Worm (Caenorhabditis elegans) whole organism, L4 larva: ENCODE results near the gene lgmn-1.

Experiments
- F26F4.8 ChIP-seq: fragments of 200-800 bp; sonication (Bioruptor generic); conservative IDR thresholded peaks from 2 replicates; pipeline ENCODE4 v1.3.6; 2022; ENCODE audit warnings: missing genetic modification characterization, missing compliant biosample characterization
- F49E8.2 ChIP-seq: sonication (generic microtip); optimal IDR thresholded peaks from 2 replicates; lab custom pipeline; 2016; ENCODE audit warnings: missing compliant biosample characterization, mild to moderate bottlenecking, missing genetic modification characterization, borderline replicate concordance
- R02D3.7 ChIP-seq: fragments of 150-350 bp; sonication (generic microtip); optimal IDR thresholded peaks from 3 replicates; lab custom pipeline; 2014; ENCODE audit warnings: missing biosample characterization, missing genetic modification characterization
- T20F7.1 ChIP-seq: fragments of 200-800 bp; sonication (Bioruptor generic); optimal IDR thresholded peaks from 2 replicates; lab custom pipeline; 2018; ENCODE audit warnings: mild to moderate bottlenecking, missing genetic modification characterization, missing compliant biosample characterization
- Y75B8A.6 ChIP-seq: fragments of 200-800 bp; sonication (Bioruptor generic); IDR thresholded peaks from 2 replicates; pipeline ENCODE4 v1.3.6; 2022; ENCODE audit warnings: missing genetic modification reagents, missing genetic modification characterization, missing compliant biosample characterization
- aly-2 ChIP-seq: sonication (generic microtip); optimal IDR thresholded peaks from 2 replicates; lab custom pipeline; 2018; ENCODE audit warnings: missing biosample characterization, missing genetic modification characterization
- ama-1 ChIP-seq: fragments of 150-350 bp; optimal IDR thresholded peaks from 2 replicates; lab custom pipeline; 2014; ENCODE audit warnings: inconsistent platforms, mixed read lengths
- ceh-20 ChIP-seq: fragments of 200-800 bp; sonication (Bioruptor generic); IDR thresholded peaks from 2 replicates; pipeline ENCODE4 v1.3.6; 2022; ENCODE audit warnings: missing genetic modification reagents, missing genetic modification characterization, missing compliant biosample characterization
- ceh-28 ChIP-seq: fragments of 150-350 bp; optimal IDR thresholded peaks from 2 replicates; lab custom pipeline; 2014; ENCODE audit warnings: missing biosample characterization, missing genetic modification reagents, missing genetic modification characterization
- ceh-44 ChIP-seq: fragments of 200-800 bp; sonication (Bioruptor generic); IDR thresholded peaks from 2 replicates; pipeline ENCODE4 v1.3.6; 2022; ENCODE audit warnings: missing genetic modification reagents, missing genetic modification characterization, missing compliant biosample characterization
- ceh-62 ChIP-seq: sonication (generic microtip); optimal IDR thresholded peaks from 2 replicates; lab custom pipeline; 2017; ENCODE audit warnings: missing biosample characterization, missing genetic modification characterization
- daf-12 ChIP-seq: fragments of 150-350 bp; optimal IDR thresholded peaks from 2 replicates; lab custom pipeline; 2014; ENCODE audit warnings: missing biosample characterization, missing genetic modification reagents, missing genetic modification characterization
- daf-16 ChIP-seq, 3 experiments: sonication (generic microtip); optimal IDR thresholded peaks; 2 replicates each; lab custom pipeline; 2016 to 2017; ENCODE audit warnings: missing genetic modification characterization in 3 of 3, missing genetic modification reagents in 3 of 3, mild to moderate bottlenecking in 2 of 3, missing compliant biosample characterization in 2 of 3, missing biosample characterization in 1 of 3, moderate library complexity in 1 of 3
- daf-19 ChIP-seq: fragments of 200-800 bp; sonication (Bioruptor generic); conservative IDR thresholded peaks from 2 replicates; pipeline ENCODE4 v1.3.6; 2022; ENCODE audit warnings: missing genetic modification characterization, missing compliant biosample characterization
- dmd-6 ChIP-seq: fragments of 200-800 bp; sonication (Bioruptor generic); IDR thresholded peaks from 2 replicates; pipeline ENCODE4 v1.3.6; 2022; ENCODE audit warnings: missing genetic modification reagents, missing genetic modification characterization, missing compliant biosample characterization
- dpl-1 ChIP-seq: fragments of 150-350 bp; optimal IDR thresholded peaks from 2 replicates; lab custom pipeline; 2014; ENCODE audit warnings: missing biosample characterization, missing genetic modification reagents, missing genetic modification characterization
- dve-1 ChIP-seq: sonication (generic microtip); optimal IDR thresholded peaks from 2 replicates; lab custom pipeline; 2017; ENCODE audit warnings: antibody characterized with exemption, mild to moderate bottlenecking, missing genetic modification characterization, missing compliant biosample characterization; ENCODE audit not compliant: insufficient read depth
- fkh-10 ChIP-seq: fragments of 150-350 bp; optimal IDR thresholded peaks from 2 replicates; lab custom pipeline; 2014; ENCODE audit warnings: missing biosample characterization, missing genetic modification reagents, missing genetic modification characterization
- hif-1 ChIP-seq, 2 experiments: sonication (generic microtip); optimal IDR thresholded peaks; 2 replicates each; lab custom pipeline; 2016 to 2017; ENCODE audit warnings: missing compliant biosample characterization in 2 of 2, missing genetic modification characterization in 2 of 2, missing genetic modification reagents in 2 of 2, missing genotype in 2 of 2, mild to moderate bottlenecking in 1 of 2
- hlh-11 ChIP-seq: fragments of 200-800 bp; sonication (Bioruptor generic); optimal IDR thresholded peaks from 2 replicates; lab custom pipeline; 2018; ENCODE audit warnings: mild to moderate bottlenecking, missing genetic modification characterization, missing compliant biosample characterization
- hlh-30 ChIP-seq: sonication (generic microtip); optimal IDR thresholded peaks from 2 replicates; lab custom pipeline; 2017; ENCODE audit warnings: antibody characterized with exemption, mild to moderate bottlenecking, missing genetic modification characterization, missing compliant biosample characterization; ENCODE audit not compliant: insufficient read depth
- hmg-1.1 ChIP-seq: fragments of 200-800 bp; sonication (Bioruptor generic); IDR thresholded peaks from 2 replicates; pipeline ENCODE4 v1.3.6; 2022; ENCODE audit warnings: missing genetic modification reagents, missing genetic modification characterization, missing compliant biosample characterization
- lin-1 ChIP-seq: fragments of 200-800 bp; sonication (Bioruptor generic); IDR thresholded peaks from 2 replicates; pipeline ENCODE4 v1.3.6; 2022; ENCODE audit warnings: missing genetic modification reagents, missing genetic modification characterization, missing compliant biosample characterization
- lin-15B ChIP-seq: fragments of 150-350 bp; sonication (generic microtip); optimal IDR thresholded peaks from 3 replicates; lab custom pipeline; 2014; ENCODE audit warnings: missing biosample characterization, missing genetic modification characterization
- lin-29 ChIP-seq: fragments of 200-800 bp; sonication (Bioruptor generic); IDR thresholded peaks from 2 replicates; pipeline ENCODE4 v1.3.6; 2022; ENCODE audit warnings: missing genetic modification reagents, missing genetic modification characterization, missing compliant biosample characterization
- lsy-2 ChIP-seq, 2 experiments: fragments of 150-350 bp in 1 of 2; sonication (generic microtip) in 1 of 2; optimal IDR thresholded peaks; 2 replicates each; lab custom pipeline; 2014 to 2017; ENCODE audit warnings: missing biosample characterization in 2 of 2, missing genetic modification characterization in 2 of 2
- madf-5 ChIP-seq, 2 experiments: fragments of 200-800 bp; sonication (Bioruptor generic); IDR thresholded peaks; 2 replicates each; pipeline ENCODE4 v1.3.6; 2022; ENCODE audit warnings: missing compliant biosample characterization in 2 of 2, missing genetic modification characterization in 2 of 2
- madf-9 ChIP-seq: fragments of 200-800 bp; sonication (Bioruptor generic); conservative IDR thresholded peaks from 2 replicates; pipeline ENCODE4 v1.3.6; 2022; ENCODE audit warnings: missing genetic modification reagents, missing genetic modification characterization, missing compliant biosample characterization
- mep-1 ChIP-seq: fragments of 150-350 bp; sonication (generic microtip); optimal IDR thresholded peaks from 3 replicates; lab custom pipeline; 2014; ENCODE audit warnings: missing biosample characterization, missing genetic modification characterization
- mxl-3 ChIP-seq: fragments of 200-800 bp; sonication (Bioruptor generic); optimal IDR thresholded peaks from 2 replicates; lab custom pipeline; 2018; ENCODE audit warnings: mild to moderate bottlenecking, missing genetic modification characterization, missing compliant biosample characterization
- nhr-10 ChIP-seq: fragments of 150-350 bp; optimal IDR thresholded peaks from 2 replicates; lab custom pipeline; 2014; ENCODE audit warnings: missing biosample characterization, missing genetic modification characterization
- nhr-102 ChIP-seq: sonication (generic microtip); optimal IDR thresholded peaks from 2 replicates; lab custom pipeline; 2016; ENCODE audit warnings: mild to moderate bottlenecking, missing genetic modification characterization, moderate library complexity, missing compliant biosample characterization
- nhr-25 ChIP-seq: sonication (generic microtip); optimal IDR thresholded peaks from 2 replicates; lab custom pipeline; 2017; ENCODE audit warnings: missing genetic modification characterization, mild to moderate bottlenecking, missing compliant biosample characterization, antibody characterized with exemption, moderate library complexity, borderline replicate concordance; ENCODE audit not compliant: insufficient read depth
- nhr-28 ChIP-seq: fragments of 150-350 bp; optimal IDR thresholded peaks from 2 replicates; lab custom pipeline; 2014; ENCODE audit warnings: missing biosample characterization, missing genetic modification characterization
- nhr-48 ChIP-seq: sonication (generic microtip); optimal IDR thresholded peaks from 2 replicates; lab custom pipeline; 2016; ENCODE audit warnings: mild to moderate bottlenecking, missing genetic modification characterization, missing compliant biosample characterization
- nhr-77 ChIP-seq: fragments of 150-350 bp; optimal IDR thresholded peaks from 2 replicates; lab custom pipeline; 2014; ENCODE audit warnings: missing biosample characterization, missing genetic modification characterization
- pha-4 ChIP-seq, 2 experiments: fragments of 150-350 bp in 1 of 2; fragments of 200-800 bp in 1 of 2; sonication (Bioruptor generic) in 1 of 2; IDR thresholded peaks in 1 of 2; optimal IDR thresholded peaks in 1 of 2; 2 replicates each; pipeline versions ENCODE4 v1.3.6 to Lab custom; 2014 to 2022; ENCODE audit warnings: missing genetic modification characterization in 2 of 2, missing genetic modification reagents in 2 of 2, missing biosample characterization in 1 of 2, missing compliant biosample characterization in 1 of 2
- php-3 ChIP-seq: fragments of 200-800 bp; sonication (Bioruptor generic); IDR thresholded peaks from 2 replicates; pipeline ENCODE4 v1.3.6; 2022; ENCODE audit warnings: missing genetic modification reagents, missing genetic modification characterization, missing compliant biosample characterization
- pqm-1 ChIP-seq: sonication (generic microtip); optimal IDR thresholded peaks from 2 replicates; lab custom pipeline; 2017; ENCODE audit warnings: missing biosample characterization, missing genetic modification characterization
- saeg-2 ChIP-seq: fragments of 200-800 bp; sonication (Bioruptor generic); IDR thresholded peaks from 2 replicates; pipeline ENCODE4 v1.3.6; 2022; ENCODE audit warnings: missing genetic modification reagents, missing genetic modification characterization, missing compliant biosample characterization
- sdz-12 ChIP-seq: fragments of 200-800 bp; sonication (Bioruptor generic); optimal IDR thresholded peaks from 2 replicates; lab custom pipeline; 2018; ENCODE audit warnings: mild to moderate bottlenecking, missing genetic modification characterization, missing compliant biosample characterization
- skn-1 ChIP-seq: fragments of 150-350 bp; optimal IDR thresholded peaks from 2 replicates; lab custom pipeline; 2014; ENCODE audit warnings: missing biosample characterization, missing genetic modification characterization
- tag-97 ChIP-seq: fragments of 200-800 bp; sonication (Bioruptor generic); IDR thresholded peaks from 2 replicates; pipeline ENCODE4 v1.3.6; 2022; ENCODE audit warnings: missing genetic modification characterization, missing compliant biosample characterization
- unc-62 ChIP-seq, 3 experiments: fragments of 150-350 bp in 1 of 3; sonication (generic microtip); optimal IDR thresholded peaks in 2 of 3; peaks in 1 of 3; 1 replicate in 1 of 3; 2 replicates in 2 of 3; lab custom pipeline; 2014 to 2017; ENCODE audit warnings: missing biosample characterization in 3 of 3, missing genetic modification characterization in 3 of 3, missing genetic modification reagents in 3 of 3, missing genotype in 1 of 3
- vab-7 ChIP-seq: fragments of 200-800 bp; sonication (Bioruptor generic); IDR thresholded peaks from 2 replicates; pipeline ENCODE4 v1.3.6; 2022; ENCODE audit warnings: missing genetic modification reagents, missing genetic modification characterization, missing compliant biosample characterization
- zfp-2 ChIP-seq: sonication (generic microtip); optimal IDR thresholded peaks from 2 replicates; lab custom pipeline; 2016; ENCODE audit warnings: mild to moderate bottlenecking, missing genetic modification characterization, missing compliant biosample characterization
- zip-2 ChIP-seq: fragments of 150-350 bp; optimal IDR thresholded peaks from 2 replicates; lab custom pipeline; 2014; ENCODE audit warnings: missing biosample characterization, missing genetic modification characterization

The lgmn-1 gene

ce11 chrV:12512773-12513172 is at the start of gene lgmn-1, which contains the start of gene T28H10.2:
Gene lgmn-1 (plus strand): TSS chrV:12513056.
Gene T28H10.2 (minus strand): TSS chrV:12512949.
- TF ChIP-seq nhr-28 (tag; lab: Kevin White, UChicago) = peak; percentile 91
- no peak for TF ChIP-seq hmg-1.1 (GFP tag; lab: Robert Waterston, UW)
- peak; percentile 78 for TF ChIP-seq dmd-6
- peak; percentile 94 for TF ChIP-seq pqm-1
- TF ChIP-seq ceh-44 (GFP tag; lab: Robert Waterston, UW) = no peak
- peak; percentile 21 for TF ChIP-seq mep-1
- TF ChIP-seq nhr-77 (tag; lab: Kevin White, UChicago) = peak; percentile 69
- TF ChIP-seq zfp-2 (tag; lab: Kevin White, UChicago) = no peak
- TF ChIP-seq F26F4.8 (GFP tag; lab: Robert Waterston, UW) = no peak
- no peak for TF ChIP-seq daf-12 (tag; lab: Kevin White, UChicago)
- TF ChIP-seq ceh-62 (tag; lab: Kevin White, UChicago) = no peak
- TF ChIP-seq T20F7.1 (GFP tag; lab: Kevin White, UChicago) = peak; percentile 50
- TF ChIP-seq unc-62 (GFP tag; optimal IDR thresholded peaks at IDR 0.05 in 1 of 2; lab: Kevin White, UChicago) = no peak
- no peak for TF ChIP-seq unc-62 (tag; optimal IDR thresholded peaks at IDR 0.05; lab: Kevin White, UChicago)
- no peak for TF ChIP-seq vab-7 (GFP tag; lab: Robert Waterston, UW)
- 0 out of 2 replicates have a peak, but pooled peaks have one; percentile 28 for TF ChIP-seq php-3 (GFP tag; lab: Robert Waterston, UW)
- peak; percentile 11 for TF ChIP-seq nhr-102 (tag; lab: Kevin White, UChicago)
- TF ChIP-seq hlh-30 (tag; lab: Kevin White, UChicago) = peak; percentile 84
- no peak for TF ChIP-seq lin-15B (tag; lab: Kevin White, UChicago)
- TF ChIP-seq nhr-48 (tag; lab: Kevin White, UChicago) = peak; percentile 17
- TF ChIP-seq lin-29 = no peak
- no peak for TF ChIP-seq Y75B8A.6 (GFP tag; lab: Robert Waterston, UW)
- no peak for TF ChIP-seq mxl-3 (GFP tag; lab: Kevin White, UChicago)
- TF ChIP-seq skn-1 (tag; lab: Kevin White, UChicago) = no peak
- TF ChIP-seq madf-9 (GFP tag; lab: Robert Waterston, UW) = no peak
- TF ChIP-seq dpl-1 (GFP tag; lab: Kevin White, UChicago) = no peak
- TF ChIP-seq daf-16 (GFP tag; optimal IDR thresholded peaks at IDR 0.05; lab: Kevin White, UChicago) = peak in 1 of 2 experiments; percentile 31
- TF ChIP-seq daf-16 (tag; optimal IDR thresholded peaks at IDR 0.05; lab: Kevin White, UChicago) = peak; percentile 91
- peak in 1 of 2 experiments; percentile 20 for TF ChIP-seq lsy-2 (tag; optimal IDR thresholded peaks at IDR 0.05; lab: Kevin White, UChicago)
- TF ChIP-seq hlh-11 (tag; lab: Kevin White, UChicago) = peak; percentile 84
- TF ChIP-seq dve-1 (tag; lab: Kevin White, UChicago) = peak; percentile 77
- TF ChIP-seq R02D3.7 (tag; lab: Kevin White, UChicago) = no peak
- TF ChIP-seq, all 104 proteins: peak for 14

DNA sequence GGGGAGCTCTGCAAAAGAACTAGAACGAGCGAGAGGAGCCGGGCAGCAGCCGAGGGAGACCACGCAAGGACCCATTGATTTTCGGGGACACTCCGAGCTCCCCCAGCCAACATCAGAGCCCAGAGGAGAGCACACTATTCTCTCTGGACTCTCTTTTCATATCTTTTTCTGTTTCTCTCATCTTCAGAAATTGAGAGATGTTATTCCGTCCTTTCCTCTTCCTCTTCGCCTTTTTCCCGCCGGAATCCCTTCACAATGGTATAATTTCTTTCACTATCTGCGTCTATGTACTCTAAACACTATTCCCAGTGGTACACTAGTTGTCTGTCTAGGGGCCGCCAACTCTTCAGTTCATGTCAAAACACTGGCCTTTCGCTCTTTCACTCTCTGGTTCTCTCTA is 47.5 kb upstream of the lgmn-1 start:
- peak; percentile 34 for TF ChIP-seq T20F7.1 (GFP tag; lab: Kevin White, UChicago)
- TF ChIP-seq saeg-2 (GFP tag; lab: Robert Waterston, UW) = 0 out of 2 replicates have a peak, but pooled peaks have one; percentile 27
- no peak for TF ChIP-seq ama-1 (lab: Kevin White, UChicago)
- no peak for TF ChIP-seq sdz-12 (GFP tag; lab: Kevin White, UChicago)
- no peak for TF ChIP-seq ceh-44 (GFP tag; lab: Robert Waterston, UW)
- no peak for TF ChIP-seq nhr-25
- TF ChIP-seq hif-1 (tag; optimal IDR thresholded peaks at IDR 0.05; lab: Kevin White, UChicago) = peak in 1 of 2 experiments; percentile 61
- no peak for TF ChIP-seq madf-5 (GFP tag; IDR thresholded peaks at IDR 0.05; lab: Robert Waterston, UW)
- TF ChIP-seq ceh-28 (tag; lab: Kevin White, UChicago) = peak; percentile 31
- TF ChIP-seq nhr-10 (tag; lab: Kevin White, UChicago) = no peak
- TF ChIP-seq hmg-1.1 (GFP tag; lab: Robert Waterston, UW) = peak; percentile 85
- TF ChIP-seq zip-2 = no peak
- no peak for TF ChIP-seq F49E8.2
- TF ChIP-seq pha-4 (GFP tag; IDR thresholded peaks at IDR 0.05; lab: Robert Waterston, UW) = peak; percentile 36; the same call in 1 of the 2 replicates
- no peak for TF ChIP-seq pha-4 (tag; optimal IDR thresholded peaks at IDR 0.05; lab: Kevin White, UChicago)
- peak in 1 of 2 experiments; percentile 83 for TF ChIP-seq daf-16 (GFP tag; optimal IDR thresholded peaks at IDR 0.05; lab: Kevin White, UChicago)
- no peak for TF ChIP-seq daf-16 (tag; optimal IDR thresholded peaks at IDR 0.05; lab: Kevin White, UChicago)
- TF ChIP-seq daf-19 = no peak
- TF ChIP-seq tag-97 (GFP tag; lab: Robert Waterston, UW) = no peak
- TF ChIP-seq ceh-20 (GFP tag; lab: Robert Waterston, UW) = peak; percentile 85
- no peak for TF ChIP-seq php-3 (GFP tag; lab: Robert Waterston, UW)
- TF ChIP-seq lin-1 (GFP tag; lab: Robert Waterston, UW) = no peak
- TF ChIP-seq mep-1 = peak; percentile 76
- no peak for TF ChIP-seq aly-2
- TF ChIP-seq fkh-10 (GFP tag; lab: Kevin White, UChicago) = peak; percentile 94
